Fruit fly (Drosophila melanogaster) whole organism, prepupa: ENCODE results near the gene kri.

Experiments used
- CG10631 ChIP-seq: fragments of 200-800 bp; sonication (Bioruptor generic); optimal IDR thresholded peaks from 2 replicates; lab custom pipeline; 2016; ENCODE audit warnings: missing biosample characterization, missing genetic modification characterization
- CG11294 ChIP-seq: fragments of 200-800 bp; sonication (Bioruptor generic); IDR thresholded peaks from 2 replicates; pipeline ENCODE4 v1.3.6; 2022; ENCODE audit warnings: missing biosample characterization, missing genetic modification characterization
- CG11762 ChIP-seq: fragments of 200-800 bp; sonication (Bioruptor generic); optimal IDR thresholded peaks from 3 replicates; lab custom pipeline; 2016; ENCODE audit warnings: missing biosample characterization, missing genetic modification characterization; ENCODE audit not compliant: insufficient read depth
- CG11902 ChIP-seq: fragments of 200-800 bp; sonication (Bioruptor generic); optimal IDR thresholded peaks from 3 replicates; lab custom pipeline; 2016; ENCODE audit warnings: missing biosample characterization, missing genetic modification characterization
- CG15336 ChIP-seq: fragments of 200-800 bp; sonication (Bioruptor generic); IDR thresholded peaks from 2 replicates; pipeline ENCODE4 v1.3.6; 2022; ENCODE audit warnings: missing biosample characterization, missing genetic modification characterization
- CG1621 ChIP-seq: fragments of 200-800 bp; sonication (Bioruptor generic); optimal IDR thresholded peaks from 3 replicates; lab custom pipeline; 2018; ENCODE audit warnings: missing biosample characterization, mild to moderate bottlenecking, missing genetic modification characterization
- CG16779 ChIP-seq: fragments of 200-800 bp; sonication (Bioruptor generic); optimal IDR thresholded peaks from 3 replicates; lab custom pipeline; 2017; ENCODE audit warnings: missing biosample characterization, mild to moderate bottlenecking, missing genetic modification characterization
- CG3032 ChIP-seq: fragments of 200-800 bp; optimal IDR thresholded peaks from 2 replicates; lab custom pipeline; 2019; ENCODE audit warnings: missing biosample characterization, mild to moderate bottlenecking, missing genetic modification characterization, moderate library complexity
- CG31627 ChIP-seq: fragments of 200-800 bp; sonication (Bioruptor generic); optimal IDR thresholded peaks from 3 replicates; lab custom pipeline; 2016; ENCODE audit warnings: missing biosample characterization, missing genetic modification characterization
- CG32006 ChIP-seq: fragments of 200-800 bp; sonication (Bioruptor generic); optimal IDR thresholded peaks from 3 replicates; lab custom pipeline; 2017; ENCODE audit warnings: missing biosample characterization, mild to moderate bottlenecking, missing genetic modification characterization
- CG34406 ChIP-seq: fragments of 200-800 bp; sonication (Bioruptor generic); optimal IDR thresholded peaks from 3 replicates; lab custom pipeline; 2016; ENCODE audit warnings: missing biosample characterization, missing genetic modification characterization
- CG3919 ChIP-seq: fragments of 200-800 bp; sonication (Bioruptor generic); optimal IDR thresholded peaks from 3 replicates; lab custom pipeline; 2016; ENCODE audit warnings: missing biosample characterization, missing genetic modification characterization
- CG4318 ChIP-seq: fragments of 200-800 bp; sonication (Bioruptor generic); optimal IDR thresholded peaks from 3 replicates; lab custom pipeline; 2017; ENCODE audit warnings: missing biosample characterization, mild to moderate bottlenecking, missing genetic modification characterization
- CG6792 ChIP-seq: fragments of 200-800 bp; sonication (Bioruptor generic); optimal IDR thresholded peaks from 3 replicates; lab custom pipeline; 2016; ENCODE audit warnings: missing biosample characterization, missing genetic modification characterization
- CG6854 ChIP-seq: fragments of 200-800 bp; sonication (Bioruptor generic); optimal IDR thresholded peaks from 2 replicates; lab custom pipeline; 2017; ENCODE audit warnings: missing biosample characterization, mild to moderate bottlenecking, missing genetic modification characterization
- CG7368 ChIP-seq: fragments of 200-800 bp; sonication (Bioruptor generic); optimal IDR thresholded peaks from 3 replicates; lab custom pipeline; 2016; ENCODE audit warnings: missing biosample characterization, missing genetic modification characterization
- CG8119 ChIP-seq: fragments of 200-800 bp; sonication (Bioruptor generic); IDR thresholded peaks from 3 replicates; pipeline ENCODE4 v1.3.6; 2022; ENCODE audit warnings: missing biosample characterization, missing genetic modification characterization
- CG8319 ChIP-seq: fragments of 200-800 bp; sonication (Bioruptor generic); optimal IDR thresholded peaks from 3 replicates; lab custom pipeline; 2016; ENCODE audit warnings: missing biosample characterization, missing genetic modification characterization
- CG8632 ChIP-seq: fragments of 200-800 bp; sonication (Bioruptor generic); optimal IDR thresholded peaks from 3 replicates; lab custom pipeline; 2016; ENCODE audit warnings: missing biosample characterization, missing genetic modification characterization
- CG9139 ChIP-seq: fragments of 200-800 bp; sonication (Bioruptor generic); optimal IDR thresholded peaks from 3 replicates; lab custom pipeline; 2017; ENCODE audit warnings: missing biosample characterization, mild to moderate bottlenecking, missing genetic modification characterization
- Eip78C ChIP-seq: fragments of 200-800 bp; sonication (Bioruptor generic); peaks from one replicate; lab custom pipeline; 2016; ENCODE audit warnings: missing biosample characterization, missing genetic modification characterization
- Eip93F ChIP-seq: fragments of 200-800 bp; sonication (Bioruptor generic); optimal IDR thresholded peaks from 2 replicates; lab custom pipeline; 2016; ENCODE audit warnings: missing biosample characterization, mild to moderate bottlenecking, missing genetic modification characterization
- Ets21C ChIP-seq: fragments of 200-800 bp; sonication (Bioruptor generic); optimal IDR thresholded peaks from 3 replicates; lab custom pipeline; 2016; ENCODE audit warnings: missing biosample characterization, missing genetic modification characterization
- Gug ChIP-seq: fragments of 200-800 bp; sonication (Bioruptor generic); IDR thresholded peaks from 2 replicates; pipeline ENCODE4 v1.3.6; 2022; ENCODE audit warnings: missing biosample characterization, missing genetic modification characterization
- Hr39 ChIP-seq: fragments of 200-800 bp; sonication (Bioruptor generic); optimal IDR thresholded peaks from 2 replicates; lab custom pipeline; 2016; ENCODE audit warnings: missing biosample characterization, missing genetic modification characterization
- Lpt ChIP-seq: fragments of 200-800 bp; sonication (Bioruptor generic); optimal IDR thresholded peaks from 3 replicates; lab custom pipeline; 2016; ENCODE audit warnings: missing biosample characterization, missing genetic modification characterization
- Met ChIP-seq: fragments of 200-800 bp; sonication (Bioruptor generic); optimal IDR thresholded peaks from 3 replicates; lab custom pipeline; 2016; ENCODE audit warnings: missing biosample characterization, missing genetic modification characterization
- OdsH ChIP-seq: fragments of 200-800 bp; sonication (Bioruptor generic); optimal IDR thresholded peaks from 3 replicates; lab custom pipeline; 2016; ENCODE audit warnings: missing biosample characterization, missing genetic modification characterization
- Smox ChIP-seq: fragments of 200-800 bp; sonication (Bioruptor generic); optimal IDR thresholded peaks from 3 replicates; lab custom pipeline; 2016; ENCODE audit warnings: missing biosample characterization, missing genetic modification characterization
- Sox102F ChIP-seq: fragments of 200-800 bp; sonication (Bioruptor generic); optimal IDR thresholded peaks from 2 replicates; lab custom pipeline; 2016; ENCODE audit warnings: missing biosample characterization, mild to moderate bottlenecking, missing genetic modification characterization
- Sox15 ChIP-seq: fragments of 200-800 bp; sonication (Bioruptor generic); optimal IDR thresholded peaks from 3 replicates; lab custom pipeline; 2016; ENCODE audit warnings: missing biosample characterization, missing genetic modification characterization
- achi ChIP-seq: fragments of 200-800 bp; sonication (Bioruptor generic); optimal IDR thresholded peaks from 3 replicates; lab custom pipeline; 2016; ENCODE audit warnings: missing biosample characterization, missing genetic modification characterization
- acj6 ChIP-seq: fragments of 200-800 bp; sonication (Bioruptor generic); optimal IDR thresholded peaks from 3 replicates; lab custom pipeline; 2016; ENCODE audit warnings: missing biosample characterization, missing genetic modification characterization
- cyc ChIP-seq: fragments of 200-800 bp; sonication (Bioruptor generic); optimal IDR thresholded peaks from 3 replicates; lab custom pipeline; 2016; ENCODE audit warnings: missing biosample characterization, missing genetic modification characterization
- dsx ChIP-seq: fragments of 200-800 bp; optimal IDR thresholded peaks from 3 replicates; lab custom pipeline; 2019; ENCODE audit warnings: missing biosample characterization, mild to moderate bottlenecking, missing genetic modification characterization, moderate library complexity; ENCODE audit not compliant: poor library complexity, severe bottlenecking
- eg ChIP-seq: fragments of 200-800 bp; sonication (Bioruptor generic); IDR thresholded peaks from 3 replicates; pipeline ENCODE4 v1.3.6; 2022; ENCODE audit warnings: missing biosample characterization, missing genetic modification characterization
- esn ChIP-seq: fragments of 200-800 bp; sonication (Bioruptor generic); optimal IDR thresholded peaks from 2 replicates; lab custom pipeline; 2016; ENCODE audit warnings: missing biosample characterization, mild to moderate bottlenecking, missing genetic modification characterization, moderate library complexity
- fd59A ChIP-seq: fragments of 200-800 bp; sonication (Bioruptor generic); optimal IDR thresholded peaks from 2 replicates; lab custom pipeline; 2017; ENCODE audit warnings: missing biosample characterization, mild to moderate bottlenecking, missing genetic modification characterization, missing genetic modification reagents
- fkh ChIP-seq: fragments of 200-800 bp; sonication (Bioruptor generic); optimal IDR thresholded peaks from 3 replicates; lab custom pipeline; 2017; ENCODE audit warnings: missing biosample characterization, mild to moderate bottlenecking, missing genetic modification characterization, moderate library complexity
- lz ChIP-seq: fragments of 200-800 bp; sonication (Bioruptor generic); optimal IDR thresholded peaks from 3 replicates; lab custom pipeline; 2016; ENCODE audit warnings: missing biosample characterization, missing genetic modification characterization
- net ChIP-seq: fragments of 200-800 bp; sonication (Bioruptor generic); optimal IDR thresholded peaks from 3 replicates; lab custom pipeline; 2016; ENCODE audit warnings: missing biosample characterization, missing genetic modification characterization
- pdm3 ChIP-seq: fragments of 200-800 bp; sonication (Bioruptor generic); optimal IDR thresholded peaks from 3 replicates; lab custom pipeline; 2016; ENCODE audit warnings: missing biosample characterization, missing genetic modification characterization
- salr ChIP-seq, 2 experiments: fragments of 200-800 bp; sonication (Bioruptor generic); optimal IDR thresholded peaks; 3 replicates each; lab custom pipeline; 2016 to 2018; ENCODE audit warnings: missing biosample characterization in 2 of 2, missing genetic modification characterization in 2 of 2, mild to moderate bottlenecking in 1 of 2
- svp ChIP-seq: fragments of 200-800 bp; sonication (Bioruptor generic); peaks from one replicate; lab custom pipeline; 2016; ENCODE audit warnings: missing biosample characterization, missing genetic modification characterization
- topi ChIP-seq: fragments of 200-800 bp; sonication (Bioruptor generic); optimal IDR thresholded peaks from 3 replicates; lab custom pipeline; 2016; ENCODE audit warnings: missing biosample characterization, missing genetic modification characterization
- vri ChIP-seq: fragments of 200-800 bp; sonication (Bioruptor generic); optimal IDR thresholded peaks from 3 replicates; lab custom pipeline; 2016; ENCODE audit warnings: missing biosample characterization, mild to moderate bottlenecking, missing genetic modification characterization

Gene kri

dm6 chr3L:5770113-5770798 lies 40.5 kb upstream of the kri start (continued):
- no peak for TF ChIP-seq Gug
- no peak for TF ChIP-seq Sox102F (GFP tag; lab: Kevin White, UChicago)
- peak; percentile 50 for TF ChIP-seq Eip93F (GFP tag; lab: Kevin White, UChicago)
- peak; percentile 58 for TF ChIP-seq CG32006 (GFP tag; lab: Kevin White, UChicago)
- TF ChIP-seq CG15336 = peak; percentile 52
- TF ChIP-seq Eip78C = peak; percentile 79
- peak; percentile 39 for TF ChIP-seq achi
- no peak for TF ChIP-seq CG7368 (GFP tag; lab: Kevin White, UChicago)
- TF ChIP-seq CG8319 (GFP tag; lab: Kevin White, UChicago) = no peak
- no peak for TF ChIP-seq CG31627
- TF ChIP-seq salr (GFP tag; optimal IDR thresholded peaks at IDR 0.05; lab: Kevin White, UChicago) = peak in 1 of 2 experiments; percentile 58
- TF ChIP-seq cyc (GFP tag; lab: Kevin White, UChicago) = no peak
- TF ChIP-seq OdsH (GFP tag; lab: Kevin White, UChicago) = no peak
- TF ChIP-seq fd59A = peak; percentile 62
- no peak for TF ChIP-seq CG11294 (GFP tag; lab: Robert Waterston, UW)
- TF ChIP-seq Smox (GFP tag; lab: Kevin White, UChicago) = no peak
- TF ChIP-seq eg (GFP tag; lab: Robert Waterston, UW) = peak; percentile 66; the same call in 2 of the 3 replicates
- no peak for TF ChIP-seq CG4318 (GFP tag; lab: Kevin White, UChicago)
- no peak for TF ChIP-seq Hr39 (GFP tag; lab: Kevin White, UChicago)
- no peak for TF ChIP-seq CG11902 (GFP tag; lab: Kevin White, UChicago)
- TF ChIP-seq topi (GFP tag; lab: Kevin White, UChicago) = no peak
- TF ChIP-seq Lpt (GFP tag; lab: Kevin White, UChicago) = peak; percentile 57
- TF ChIP-seq CG6854 (GFP tag; lab: Kevin White, UChicago) = peak; percentile 41
- TF ChIP-seq fkh (GFP tag; lab: Kevin White, UChicago) = peak; percentile 37
- peak; percentile 84 for TF ChIP-seq CG8119
- TF ChIP-seq Met = no peak
- no peak for TF ChIP-seq Sox15 (GFP tag; lab: Kevin White, UChicago)

DNA sequence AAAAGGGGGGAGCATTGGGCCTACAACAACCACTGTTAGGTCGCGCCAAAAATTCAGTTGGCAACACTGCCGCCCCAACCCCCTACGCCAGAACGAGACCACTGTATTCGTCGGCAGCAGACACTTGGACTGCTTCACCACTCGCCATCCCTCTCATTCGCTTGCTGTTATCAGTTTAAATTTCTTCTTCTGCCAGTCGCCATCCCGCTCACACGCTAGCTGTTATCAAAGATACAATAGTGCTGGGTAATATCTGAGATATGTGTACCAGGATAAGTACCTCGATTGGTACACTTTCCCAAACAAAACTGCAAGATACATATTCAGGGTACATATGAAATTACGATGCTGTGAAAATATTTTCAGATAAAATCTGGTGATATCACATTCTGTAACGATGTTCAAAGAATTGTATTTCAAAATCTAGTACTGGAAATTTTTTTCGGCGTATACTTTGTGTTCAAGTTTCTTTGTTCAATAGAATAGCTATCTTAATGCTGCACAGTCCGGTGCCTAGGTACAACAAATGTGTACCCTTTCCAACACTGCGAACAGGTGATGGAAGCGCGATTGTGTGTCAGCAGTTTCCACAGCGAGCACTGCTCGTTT lies 39.9 kb upstream of the kri start:
- TF ChIP-seq Lpt (GFP tag; lab: Kevin White, UChicago) = peak; percentile 67
- TF ChIP-seq CG16779 = no peak
- TF ChIP-seq esn (GFP tag; lab: Kevin White, UChicago) = peak; percentile 91
- TF ChIP-seq CG11902 (GFP tag; lab: Kevin White, UChicago) = peak; percentile 68
- TF ChIP-seq fd59A = peak; percentile 81
- TF ChIP-seq CG34406 (GFP tag; lab: Kevin White, UChicago) = peak; percentile 80
- peak; percentile 78 for TF ChIP-seq dsx (GFP tag; lab: Kevin White, UChicago)
- no peak for TF ChIP-seq net (GFP tag; lab: Kevin White, UChicago)
- peak; percentile 98 for TF ChIP-seq Eip78C
- TF ChIP-seq CG3032 (tag; lab: Kevin White, UChicago) = peak; percentile 82
- TF ChIP-seq CG4318 (GFP tag; lab: Kevin White, UChicago) = no peak
- TF ChIP-seq CG11294 (GFP tag; lab: Robert Waterston, UW) = 0 out of 2 replicates have a peak, but pooled peaks have one; percentile 21
- peak; percentile 85 for TF ChIP-seq Hr39 (GFP tag; lab: Kevin White, UChicago)
- peak; percentile 86 for TF ChIP-seq CG8632 (GFP tag; lab: Kevin White, UChicago)
- peak; percentile 88 for TF ChIP-seq achi
- peak; percentile 89 for TF ChIP-seq lz (GFP tag; lab: Kevin White, UChicago)
- TF ChIP-seq cyc (GFP tag; lab: Kevin White, UChicago) = peak; percentile 86
- TF ChIP-seq CG1621 = peak; percentile 51
- peak; percentile 86 for TF ChIP-seq CG10631
- TF ChIP-seq Sox15 (GFP tag; lab: Kevin White, UChicago) = peak; percentile 63
- peak; percentile 86 for TF ChIP-seq CG3919 (GFP tag; lab: Kevin White, UChicago)
- no peak for TF ChIP-seq CG9139 (GFP tag; lab: Kevin White, UChicago)
- peak; percentile 93 for TF ChIP-seq svp (GFP tag; lab: Kevin White, UChicago)
- no peak for TF ChIP-seq Ets21C (GFP tag; lab: Kevin White, UChicago)
- peak; percentile 55 for TF ChIP-seq Eip93F (GFP tag; lab: Kevin White, UChicago)
- TF ChIP-seq Sox102F (GFP tag; lab: Kevin White, UChicago) = no peak
- peak; percentile 47 for TF ChIP-seq fkh (GFP tag; lab: Kevin White, UChicago)
- TF ChIP-seq CG31627 = peak; percentile 88
- TF ChIP-seq pdm3 (GFP tag; lab: Kevin White, UChicago) = no peak
- peak in 1 of 2 experiments; percentile 74 for TF ChIP-seq salr (GFP tag; optimal IDR thresholded peaks at IDR 0.05; lab: Kevin White, UChicago)
- peak; percentile 82 for TF ChIP-seq CG8119
- TF ChIP-seq vri (GFP tag; lab: Kevin White, UChicago) = peak; percentile 72
- TF ChIP-seq CG11762 (GFP tag; lab: Kevin White, UChicago) = peak; percentile 80
- TF ChIP-seq CG6792 = peak; percentile 85
- TF ChIP-seq acj6 (GFP tag; lab: Kevin White, UChicago) = peak; percentile 89
- peak; percentile 74 for TF ChIP-seq CG15336
- peak; percentile 89 for TF ChIP-seq topi (GFP tag; lab: Kevin White, UChicago)
